Worm (Caenorhabditis elegans): Measurements from ENCODE around the gene R08D7.5.

- TF ChIP-seq ztf-23 (GFP tag; IDR thresholded peaks at IDR 0.05): no peak
- no peak for TF ChIP-seq ztf-29 (GFP tag; IDR thresholded peaks at IDR 0.05)
- TF ChIP-seq T22C8.4 (GFP tag; IDR thresholded peaks at IDR 0.05): no peak
- TF ChIP-seq ref-1 (GFP tag; conservative IDR thresholded peaks at IDR 0.05): no peak
- no peak for TF ChIP-seq flt-1 (GFP tag; IDR thresholded peaks at IDR 0.05)
- no peak for TF ChIP-seq med-1 (GFP tag; optimal IDR thresholded peaks at IDR 0.05; ENCODE audit: insufficient read depth)
- TF ChIP-seq klf-2 (GFP tag; conservative IDR thresholded peaks at IDR 0.05): no peak
- no peak for TF ChIP-seq cog-1 (tag; optimal IDR thresholded peaks at IDR 0.05)
These were observed 18.4 kb upstream of the R08D7.5 start for ce11 chrIII:8955536-8955935.

All from whole organism, midembryonic.